Worm (Caenorhabditis elegans) whole organism, young adult: ENCODE measurements around the gene F53H4.2.

ENCODE experiments used
- B0019.2 ChIP-seq: fragments of 200-800 bp; sonication (Bioruptor generic); conservative IDR thresholded peaks from 2 replicates; pipeline ENCODE4 v1.3.6; 2022; ENCODE audit warnings: missing genetic modification reagents, missing genetic modification characterization, missing compliant biosample characterization
- B0261.1 ChIP-seq: sonication (generic microtip); optimal IDR thresholded peaks from 2 replicates; lab custom pipeline; 2016; ENCODE audit warnings: mild to moderate bottlenecking, missing genetic modification characterization, moderate library complexity, missing compliant biosample characterization
- C06A6.2 ChIP-seq: fragments of 200-800 bp; sonication (Bioruptor generic); conservative IDR thresholded peaks from 2 replicates; pipeline ENCODE4 v1.3.6; 2022; ENCODE audit warnings: missing genetic modification characterization, missing compliant biosample characterization
- F33H1.4 ChIP-seq: fragments of 200-800 bp; sonication (Bioruptor generic); IDR thresholded peaks from 2 replicates; pipeline ENCODE4 v1.3.6; 2022; ENCODE audit warnings: missing genetic modification reagents, missing genetic modification characterization, missing compliant biosample characterization
- F57C9.4 ChIP-seq: sonication (generic microtip); optimal IDR thresholded peaks from 2 replicates; lab custom pipeline; 2017; ENCODE audit warnings: mild to moderate bottlenecking, missing genetic modification characterization, missing compliant biosample characterization
- Y79H2A.3 ChIP-seq: fragments of 200-800 bp; sonication (Bioruptor generic); conservative IDR thresholded peaks from 2 replicates; pipeline ENCODE4 v1.3.6; 2022; ENCODE audit warnings: missing genetic modification reagents, missing genetic modification characterization, missing compliant biosample characterization
- Y95B8A.8 ChIP-seq: fragments of 200-800 bp; sonication (Bioruptor generic); IDR thresholded peaks from 2 replicates; pipeline ENCODE4 v1.3.6; 2022; ENCODE audit warnings: missing genetic modification reagents, missing genetic modification characterization, missing compliant biosample characterization
- aptf-3 ChIP-seq: fragments of 200-800 bp; sonication (Bioruptor generic); IDR thresholded peaks from 2 replicates; pipeline ENCODE4 v1.3.6; 2022; ENCODE audit warnings: missing genetic modification characterization, missing compliant biosample characterization
- atf-7 ChIP-seq: sonication (generic microtip); optimal IDR thresholded peaks from 2 replicates; lab custom pipeline; 2017; ENCODE audit warnings: mild to moderate bottlenecking, missing genetic modification characterization, missing compliant biosample characterization
- attf-6 ChIP-seq: fragments of 200-800 bp; sonication (Bioruptor generic); IDR thresholded peaks from 2 replicates; pipeline ENCODE4 v1.3.6; 2022; ENCODE audit warnings: missing genetic modification reagents, missing genetic modification characterization, missing compliant biosample characterization
- bed-2 ChIP-seq: fragments of 200-800 bp; sonication (Bioruptor generic); IDR thresholded peaks from 2 replicates; pipeline ENCODE4 v1.3.6; 2022; ENCODE audit warnings: missing genetic modification reagents, missing genetic modification characterization, missing compliant biosample characterization
- ccch-3 ChIP-seq: fragments of 200-800 bp; sonication (Bioruptor generic); optimal IDR thresholded peaks from 2 replicates; lab custom pipeline; 2018; ENCODE audit warnings: mild to moderate bottlenecking, missing genetic modification characterization, missing compliant biosample characterization
- cebp-1 ChIP-seq, 2 experiments: fragments of 200-800 bp in 1 of 2; sonication (Bioruptor generic) in 1 of 2; sonication (generic microtip) in 1 of 2; IDR thresholded peaks in 1 of 2; optimal IDR thresholded peaks in 1 of 2; 2 replicates each; pipeline versions ENCODE4 v1.3.6 to Lab custom; 2017 to 2022; ENCODE audit warnings: missing compliant biosample characterization in 2 of 2, missing genetic modification characterization in 2 of 2, mild to moderate bottlenecking in 1 of 2, missing genetic modification reagents in 1 of 2, moderate library complexity in 1 of 2
- cebp-2 ChIP-seq: fragments of 200-800 bp; sonication (Bioruptor generic); IDR thresholded peaks from 2 replicates; pipeline ENCODE4 v1.3.6; 2022; ENCODE audit warnings: missing genetic modification characterization, missing compliant biosample characterization
- ceh-100 ChIP-seq: fragments of 200-800 bp; sonication (Bioruptor generic); IDR thresholded peaks from 2 replicates; pipeline ENCODE4 v1.3.6; 2022; ENCODE audit warnings: missing genetic modification reagents, missing genetic modification characterization, missing compliant biosample characterization
- egl-44 ChIP-seq: fragments of 200-800 bp; sonication (Bioruptor generic); IDR thresholded peaks from 2 replicates; pipeline ENCODE4 v1.3.6; 2022; ENCODE audit warnings: missing genetic modification reagents, missing genetic modification characterization, missing compliant biosample characterization
- ekl-4 ChIP-seq: fragments of 200-800 bp; sonication (Bioruptor generic); IDR thresholded peaks from 2 replicates; pipeline ENCODE4 v1.3.6; 2022; ENCODE audit warnings: missing genetic modification reagents, missing genetic modification characterization, missing compliant biosample characterization
- him-1 ChIP-seq: sonication (generic microtip); optimal IDR thresholded peaks from 2 replicates; lab custom pipeline; 2016; ENCODE audit warnings: missing genotype, missing genetic modification reagents, missing genetic modification characterization, missing compliant biosample characterization
- hlh-26 ChIP-seq: fragments of 200-800 bp; sonication (Bioruptor generic); conservative IDR thresholded peaks from 2 replicates; pipeline ENCODE4 v1.3.6; 2022; ENCODE audit warnings: missing genetic modification reagents, missing genetic modification characterization, missing compliant biosample characterization
- lag-1 ChIP-seq: fragments of 200-800 bp; sonication (Bioruptor generic); IDR thresholded peaks from 2 replicates; pipeline ENCODE4 v1.3.6; 2022; ENCODE audit warnings: missing genetic modification reagents, missing genetic modification characterization, missing compliant biosample characterization
- let-526 ChIP-seq: fragments of 200-800 bp; sonication (Bioruptor generic); IDR thresholded peaks from 2 replicates; pipeline ENCODE4 v1.3.6; 2022; ENCODE audit warnings: missing genetic modification reagents, missing genetic modification characterization, missing compliant biosample characterization
- lir-1 ChIP-seq: fragments of 200-800 bp; sonication (Bioruptor generic); conservative IDR thresholded peaks from 2 replicates; pipeline ENCODE4 v1.3.6; 2022; ENCODE audit warnings: missing genetic modification reagents, missing genetic modification characterization, missing compliant biosample characterization
- lsl-1 ChIP-seq: fragments of 200-800 bp; sonication (Bioruptor generic); optimal IDR thresholded peaks from 2 replicates; lab custom pipeline; 2018; ENCODE audit warnings: mild to moderate bottlenecking, missing genetic modification characterization, moderate library complexity, missing compliant biosample characterization
- madf-3 ChIP-seq: fragments of 200-800 bp; sonication (Bioruptor generic); IDR thresholded peaks from 2 replicates; pipeline ENCODE4 v1.3.6; 2022; ENCODE audit warnings: missing genetic modification reagents, missing genetic modification characterization, missing compliant biosample characterization
- madf-8 ChIP-seq: fragments of 200-800 bp; sonication (Bioruptor generic); conservative IDR thresholded peaks from 2 replicates; pipeline ENCODE4 v1.3.6; 2022; ENCODE audit warnings: missing genetic modification reagents, missing genetic modification characterization, missing compliant biosample characterization
- mcd-1 ChIP-seq: fragments of 200-800 bp; sonication (Bioruptor generic); IDR thresholded peaks from 2 replicates; pipeline ENCODE4 v1.3.6; 2022; ENCODE audit warnings: missing genetic modification reagents, missing genetic modification characterization, missing compliant biosample characterization
- mel-28 ChIP-seq: sonication (generic microtip); optimal IDR thresholded peaks from 2 replicates; lab custom pipeline; 2016; ENCODE audit warnings: borderline replicate concordance, mild to moderate bottlenecking, missing genetic modification characterization, missing compliant biosample characterization
- rec-8 ChIP-seq, 2 experiments: sonication (generic microtip); optimal IDR thresholded peaks; 2 replicates each; lab custom pipeline; 2016; ENCODE audit warnings: mild to moderate bottlenecking in 2 of 2, missing genetic modification characterization in 2 of 2, missing genetic modification reagents in 2 of 2, missing genotype in 2 of 2, missing biosample characterization in 1 of 2, missing compliant biosample characterization in 1 of 2, moderate library complexity in 1 of 2
- snpc-1.3 ChIP-seq: sonication (generic microtip); optimal IDR thresholded peaks from 2 replicates; lab custom pipeline; 2017; ENCODE audit warnings: missing genetic modification characterization, mild to moderate bottlenecking, missing compliant biosample characterization, antibody characterized with exemption, moderate library complexity, missing genotype, missing genetic modification reagents; ENCODE audit not compliant: insufficient read depth
- sptf-2 ChIP-seq: fragments of 200-800 bp; sonication (Bioruptor generic); optimal IDR thresholded peaks from 2 replicates; lab custom pipeline; 2018; ENCODE audit warnings: mild to moderate bottlenecking, missing genetic modification characterization, missing compliant biosample characterization
- tlf-1 ChIP-seq: fragments of 200-800 bp; sonication (Bioruptor generic); optimal IDR thresholded peaks from 2 replicates; lab custom pipeline; 2018; ENCODE audit warnings: mild to moderate bottlenecking, missing genetic modification characterization, missing compliant biosample characterization
- unc-130 ChIP-seq: sonication (generic microtip); optimal IDR thresholded peaks from 2 replicates; lab custom pipeline; 2016; ENCODE audit warnings: missing genetic modification reagents, missing genetic modification characterization, missing compliant biosample characterization
- unc-62 ChIP-seq: fragments of 150-350 bp; optimal IDR thresholded peaks from 2 replicates; lab custom pipeline; 2014; ENCODE audit warnings: missing biosample characterization, missing genetic modification reagents, missing genetic modification characterization
- zim-3 ChIP-seq: sonication (generic microtip); optimal IDR thresholded peaks from 2 replicates; lab custom pipeline; 2017; ENCODE audit warnings: mild to moderate bottlenecking, missing genetic modification characterization, moderate library complexity, missing compliant biosample characterization
- ztf-6 ChIP-seq: fragments of 200-800 bp; sonication (Bioruptor generic); IDR thresholded peaks from 2 replicates; pipeline ENCODE4 v1.3.6; 2022; ENCODE audit warnings: missing genetic modification reagents, missing genetic modification characterization, missing compliant biosample characterization

Gene F53H4.2

ce11 chrX:15856853-15857252 lies at the start of gene F53H4.2:
Gene F53H4.2, plus strand, starts transcription at chrX:15857153.
- no peak for TF ChIP-seq unc-62 (GFP tag; lab: Kevin White, UChicago)
- no peak for TF ChIP-seq hlh-26 (GFP tag; lab: Robert Waterston, UW)
- no peak for TF ChIP-seq rec-8 (tag; optimal IDR thresholded peaks at IDR 0.05; lab: Kevin White, UChicago)
- TF ChIP-seq ekl-4 (GFP tag; lab: Robert Waterston, UW) = no peak

- no peak for TF ChIP-seq sptf-2 (GFP tag; lab: Kevin White, UChicago)
- no peak for TF ChIP-seq lag-1 (GFP tag; lab: Robert Waterston, UW)
- no peak for TF ChIP-seq attf-6 (GFP tag; lab: Robert Waterston, UW)
- no peak for TF ChIP-seq ccch-3 (GFP tag; lab: Kevin White, UChicago)
- no peak for TF ChIP-seq let-526 (GFP tag; lab: Robert Waterston, UW)
- TF ChIP-seq F57C9.4 (tag; lab: Kevin White, UChicago) = no peak
- no peak for TF ChIP-seq atf-7 (tag; lab: Kevin White, UChicago)
- no peak for TF ChIP-seq F33H1.4 (GFP tag; lab: Robert Waterston, UW)
- no peak for TF ChIP-seq snpc-1.3
- TF ChIP-seq him-1 = no peak
Measured at ce11 chrX:15811341-15811740, 45.6 kb upstream of the F53H4.2 start.

- TF ChIP-seq F57C9.4 (tag; lab: Kevin White, UChicago) (no peak), lsl-1 (GFP tag; lab: Kevin White, UChicago) (no peak), B0019.2 (GFP tag; lab: Robert Waterston, UW) (no peak), zim-3 (tag; lab: Kevin White, UChicago) (no peak), bed-2 (no peak), madf-3 (GFP tag; lab: Robert Waterston, UW) (no peak), ztf-6 (GFP tag; lab: Robert Waterston, UW) (no peak), mel-28 (tag; lab: Kevin White, UChicago) (no peak), Y95B8A.8 (GFP tag; lab: Robert Waterston, UW) (no peak)
Measured at ce11 chrX:15814548-15814947, 42.4 kb upstream of the F53H4.2 start.

ce11 chrX:15822197-15822596 lies 34.8 kb upstream of the F53H4.2 start, which contains the start of gene Y7A5A.8:
Gene Y7A5A.8, plus strand, starts transcription at chrX:15822497.
- TF ChIP-seq cebp-1 (GFP tag; IDR thresholded peaks at IDR 0.05; lab: Robert Waterston, UW) (no peak), cebp-1 (tag; optimal IDR thresholded peaks at IDR 0.05; lab: Kevin White, UChicago) (no peak), C06A6.2 (no peak), unc-130 (GFP tag; lab: Kevin White, UChicago) (no peak), cebp-2 (GFP tag; lab: Robert Waterston, UW) (no peak), lir-1 (GFP tag; lab: Robert Waterston, UW) (no peak), tlf-1 (GFP tag; lab: Kevin White, UChicago) (no peak), mcd-1 (GFP tag; lab: Robert Waterston, UW) (no peak), Y79H2A.3 (GFP tag; lab: Robert Waterston, UW) (no peak), ceh-100 (GFP tag; lab: Robert Waterston, UW) (no peak), egl-44 (GFP tag; lab: Robert Waterston, UW) (no peak), B0261.1 (tag; lab: Kevin White, UChicago) (no peak), aptf-3 (GFP tag; lab: Robert Waterston, UW) (no peak), madf-8 (GFP tag; lab: Robert Waterston, UW) (no peak)
